Fruit fly (Drosophila melanogaster) whole organism, embryonic: ENCODE results near the gene CG9254.

Experiments
- ATbp ChIP-seq: fragments of 200-800 bp; sonication (Bioruptor generic); optimal IDR thresholded peaks from 2 replicates; lab custom pipeline; 2017; ENCODE audit warnings: missing biosample characterization, mild to moderate bottlenecking, missing genetic modification characterization, missing genetic modification reagents
- Ada2b ChIP-seq: fragments of 200-800 bp; sonication (Bioruptor generic); IDR thresholded peaks from 2 replicates; pipeline ENCODE4 v1.3.6; 2022; ENCODE audit warnings: missing biosample characterization, missing genetic modification characterization
- Aef1 ChIP-seq: fragments of 200-800 bp; sonication (Bioruptor generic); IDR thresholded peaks from 3 replicates; pipeline ENCODE4 v1.3.6; 2022; ENCODE audit warnings: missing biosample characterization, missing genetic modification characterization
- CG10274 ChIP-seq: fragments of 200-800 bp; sonication (Bioruptor generic); optimal IDR thresholded peaks from 3 replicates; lab custom pipeline; 2017; ENCODE audit warnings: missing biosample characterization, mild to moderate bottlenecking, missing genetic modification characterization
- CG11085 ChIP-seq: fragments of 200-800 bp; sonication (Bioruptor generic); IDR thresholded peaks from 2 replicates; pipeline ENCODE4 v1.3.6; 2022; ENCODE audit warnings: missing biosample characterization, missing genetic modification characterization
- CG11398 ChIP-seq: fragments of 200-800 bp; sonication (Bioruptor generic); optimal IDR thresholded peaks from 2 replicates; lab custom pipeline; 2016; ENCODE audit warnings: missing biosample characterization, missing genetic modification characterization
- CG12659 ChIP-seq: fragments of 200-800 bp; sonication (Bioruptor generic); optimal IDR thresholded peaks from 3 replicates; lab custom pipeline; 2017; ENCODE audit warnings: mild to moderate bottlenecking, missing biosample characterization, missing genetic modification reagents, missing genetic modification characterization
- CG14965 ChIP-seq: fragments of 200-800 bp; sonication (Bioruptor generic); optimal IDR thresholded peaks from 2 replicates; lab custom pipeline; 2016; ENCODE audit warnings: missing biosample characterization, missing genetic modification characterization, borderline replicate concordance
- CG15011 ChIP-seq: fragments of 200-800 bp; sonication (Bioruptor generic); optimal IDR thresholded peaks from 3 replicates; lab custom pipeline; 2018; ENCODE audit warnings: missing biosample characterization, mild to moderate bottlenecking, missing genetic modification characterization
- CG3065 ChIP-seq: fragments of 200-800 bp; sonication (Bioruptor generic); optimal IDR thresholded peaks from 2 replicates; lab custom pipeline; 2016; ENCODE audit warnings: missing biosample characterization, missing genetic modification characterization
- CG3281 ChIP-seq: fragments of 200-800 bp; sonication (Bioruptor generic); optimal IDR thresholded peaks from 3 replicates; lab custom pipeline; 2017; ENCODE audit warnings: missing biosample characterization, mild to moderate bottlenecking, missing genetic modification characterization
- CG3407 ChIP-seq: fragments of 200-800 bp; sonication (Bioruptor generic); optimal IDR thresholded peaks from 2 replicates; lab custom pipeline; 2018; ENCODE audit warnings: missing biosample characterization, mild to moderate bottlenecking, missing genetic modification characterization
- CG34224 ChIP-seq: fragments of 200-800 bp; sonication (Bioruptor generic); IDR thresholded peaks from 3 replicates; pipeline ENCODE4 v1.3.6; 2022; ENCODE audit warnings: missing biosample characterization, missing genetic modification characterization; ENCODE audit not compliant: partially characterized antibody
- CG34422 ChIP-seq: fragments of 200-800 bp; sonication (Bioruptor generic); IDR thresholded peaks from 3 replicates; pipeline ENCODE4 v1.3.6; 2022; ENCODE audit warnings: missing biosample characterization, missing genetic modification characterization
- CG6254 ChIP-seq: fragments of 200-800 bp; sonication (Bioruptor generic); optimal IDR thresholded peaks from 3 replicates; lab custom pipeline; 2017; ENCODE audit warnings: mild to moderate bottlenecking, missing biosample characterization, missing genetic modification reagents, missing genetic modification characterization
- CG7987 ChIP-seq: fragments of 200-800 bp; sonication (Bioruptor generic); optimal IDR thresholded peaks from 2 replicates; lab custom pipeline; 2018; ENCODE audit warnings: missing biosample characterization, mild to moderate bottlenecking, missing genetic modification characterization, moderate library complexity
- CG8089 ChIP-seq: fragments of 200-800 bp; sonication (Bioruptor generic); optimal IDR thresholded peaks from 3 replicates; lab custom pipeline; 2016; ENCODE audit warnings: missing biosample characterization, missing genetic modification characterization
- CG9437 ChIP-seq: fragments of 200-800 bp; sonication (Bioruptor generic); optimal IDR thresholded peaks from 2 replicates; lab custom pipeline; 2018; ENCODE audit warnings: missing biosample characterization, mild to moderate bottlenecking, missing genetic modification characterization
- CG9727 ChIP-seq: fragments of 200-800 bp; sonication (Bioruptor generic); optimal IDR thresholded peaks from 3 replicates; lab custom pipeline; 2017; ENCODE audit warnings: missing biosample characterization, mild to moderate bottlenecking, missing genetic modification characterization
- Dll ChIP-seq: fragments of 200-800 bp; sonication (Bioruptor generic); IDR thresholded peaks from 4 replicates; pipeline ENCODE4 v1.3.6; 2022; ENCODE audit warnings: missing biosample characterization, missing genetic modification characterization; ENCODE audit not compliant: partially characterized antibody
- ERR ChIP-seq: fragments of 200-800 bp; sonication (Bioruptor generic); optimal IDR thresholded peaks from 2 replicates; lab custom pipeline; 2016; ENCODE audit warnings: missing biosample characterization, missing genetic modification characterization
- Elba2 ChIP-seq: fragments of 200-800 bp; sonication (Bioruptor generic); optimal IDR thresholded peaks from 3 replicates; lab custom pipeline; 2016; ENCODE audit warnings: missing biosample characterization, missing genetic modification characterization
- Fer2 ChIP-seq: fragments of 200-800 bp; sonication (Bioruptor generic); optimal IDR thresholded peaks from 2 replicates; lab custom pipeline; 2018; ENCODE audit warnings: missing biosample characterization, mild to moderate bottlenecking, missing genetic modification characterization, moderate library complexity
- HLHmδ ChIP-seq: fragments of 200-800 bp; sonication (Bioruptor generic); optimal IDR thresholded peaks from 2 replicates; lab custom pipeline; 2018; ENCODE audit warnings: missing biosample characterization, mild to moderate bottlenecking, missing genetic modification characterization, moderate library complexity
- Hmx ChIP-seq: fragments of 200-800 bp; sonication (Bioruptor generic); optimal IDR thresholded peaks from 2 replicates; lab custom pipeline; 2016; ENCODE audit warnings: missing biosample characterization, missing genetic modification characterization
- Oaz ChIP-seq: fragments of 200-800 bp; sonication (Bioruptor generic); IDR thresholded peaks from 2 replicates; pipeline ENCODE4 v1.3.6; 2022; ENCODE audit warnings: missing biosample characterization, missing genetic modification characterization
- Rx ChIP-seq: fragments of 200-800 bp; sonication (Bioruptor generic); IDR thresholded peaks from 2 replicates; pipeline ENCODE4 v1.3.6; 2022; ENCODE audit warnings: missing biosample characterization, missing genetic modification characterization
- Side ChIP-seq: fragments of 200-800 bp; sonication (Bioruptor generic); optimal IDR thresholded peaks from 2 replicates; lab custom pipeline; 2016; ENCODE audit warnings: missing biosample characterization, missing genetic modification characterization
- Xbp1 ChIP-seq: fragments of 200-800 bp; sonication (Bioruptor generic); optimal IDR thresholded peaks from 3 replicates; lab custom pipeline; 2016; ENCODE audit warnings: missing biosample characterization, mild to moderate bottlenecking, missing genetic modification characterization
- YL-1 ChIP-seq: fragments of 200-800 bp; sonication (Bioruptor generic); optimal IDR thresholded peaks from 3 replicates; lab custom pipeline; 2017; ENCODE audit warnings: missing biosample characterization, mild to moderate bottlenecking, missing genetic modification characterization
- abd-A ChIP-seq: fragments of 200-800 bp; sonication (Bioruptor generic); optimal IDR thresholded peaks from 3 replicates; lab custom pipeline; 2019; ENCODE audit warnings: missing biosample characterization, mild to moderate bottlenecking, missing genetic modification characterization, moderate library complexity
- ato ChIP-seq: fragments of 200-800 bp; sonication (Bioruptor generic); IDR thresholded peaks from 2 replicates; pipeline ENCODE4 v1.3.6; 2022; ENCODE audit warnings: missing biosample characterization, missing genetic modification characterization; ENCODE audit not compliant: partially characterized antibody
- da ChIP-seq: fragments of 200-800 bp; sonication (Bioruptor generic); optimal IDR thresholded peaks from 2 replicates; lab custom pipeline; 2016; ENCODE audit warnings: missing biosample characterization, missing genetic modification characterization
- dimm ChIP-seq: fragments of 200-800 bp; sonication (Bioruptor generic); IDR thresholded peaks from 2 replicates; pipeline ENCODE4 v1.3.6; 2022; ENCODE audit warnings: missing biosample characterization, missing genetic modification characterization
- ewg ChIP-seq: fragments of 200-800 bp; sonication (Bioruptor generic); optimal IDR thresholded peaks from 3 replicates; lab custom pipeline; 2017; ENCODE audit warnings: mild to moderate bottlenecking, missing biosample characterization, missing genetic modification reagents, missing genetic modification characterization
- exex ChIP-seq: fragments of 200-800 bp; sonication (Bioruptor generic); optimal IDR thresholded peaks from 4 replicates; lab custom pipeline; 2018; ENCODE audit warnings: missing biosample characterization, mild to moderate bottlenecking, missing genetic modification characterization, moderate library complexity
- fu2 ChIP-seq: fragments of 200-800 bp; sonication (Bioruptor generic); optimal IDR thresholded peaks from 2 replicates; lab custom pipeline; 2016; ENCODE audit warnings: missing biosample characterization, missing genetic modification characterization
- gcm ChIP-seq: fragments of 200-800 bp; sonication (Bioruptor generic); optimal IDR thresholded peaks from 2 replicates; lab custom pipeline; 2019; ENCODE audit warnings: missing biosample characterization, mild to moderate bottlenecking, missing genetic modification characterization, moderate library complexity
- gem ChIP-seq: fragments of 200-800 bp; sonication (Bioruptor generic); optimal IDR thresholded peaks from 2 replicates; lab custom pipeline; 2019; ENCODE audit warnings: missing biosample characterization, mild to moderate bottlenecking, missing genetic modification characterization, moderate library complexity
- gsb-n ChIP-seq: fragments of 200-800 bp; sonication (Bioruptor generic); optimal IDR thresholded peaks from 3 replicates; lab custom pipeline; 2018; ENCODE audit warnings: missing biosample characterization, mild to moderate bottlenecking, missing genetic modification characterization
- klu ChIP-seq: fragments of 200-800 bp; sonication (Bioruptor generic); IDR thresholded peaks from 2 replicates; pipeline ENCODE4 v1.3.6; 2022; ENCODE audit warnings: missing biosample characterization, missing genetic modification characterization
- lov ChIP-seq, 2 experiments: fragments of 200-800 bp in 1 of 2; fragments of >200 bp in 1 of 2; sonication (Bioruptor generic) in 1 of 2; IDR thresholded peaks in 1 of 2; optimal IDR thresholded peaks in 1 of 2; 2 replicates in 1 of 2; 3 replicates in 1 of 2; pipeline versions ENCODE4 v1.3.6 to Lab custom; 2017 to 2022; ENCODE audit warnings: missing biosample characterization in 1 of 2, missing genetic modification characterization in 1 of 2
- ro ChIP-seq: fragments of 200-800 bp; sonication (Bioruptor generic); IDR thresholded peaks from 2 replicates; pipeline ENCODE4 v1.3.6; 2022; ENCODE audit warnings: missing biosample characterization, missing genetic modification characterization
- sd ChIP-seq: fragments of 200-800 bp; sonication (Bioruptor generic); optimal IDR thresholded peaks from 3 replicates; lab custom pipeline; 2018; ENCODE audit warnings: missing biosample characterization, mild to moderate bottlenecking, missing genetic modification characterization, moderate library complexity
- sima ChIP-seq: fragments of 200-800 bp; sonication (Bioruptor generic); optimal IDR thresholded peaks from 2 replicates; lab custom pipeline; 2016; ENCODE audit warnings: missing biosample characterization, missing genetic modification characterization
- sug ChIP-seq: fragments of 200-800 bp; optimal IDR thresholded peaks from 2 replicates; lab custom pipeline; 2019; ENCODE audit warnings: missing biosample characterization, mild to moderate bottlenecking, missing genetic modification characterization, moderate library complexity
- trem ChIP-seq: fragments of 200-800 bp; optimal IDR thresholded peaks from 3 replicates; lab custom pipeline; 2019; ENCODE audit warnings: missing biosample characterization, mild to moderate bottlenecking, missing genetic modification characterization, moderate library complexity

CG9254 gene

dm6 chr2L:13548786-13549780 lies 47.9 kb downstream of the CG9254 start, which contains the start of gene B4 (continued):
- peak; percentile 42; the same call in 1 of the 3 replicates for TF ChIP-seq CG34224
- TF ChIP-seq lov (optimal IDR thresholded peaks at IDR 0.05; lab: Kevin White, UChicago) = no peak
- no peak; the same call in 2 of the 3 replicates for TF ChIP-seq lov (GFP tag; IDR thresholded peaks at IDR 0.05; lab: Robert Waterston, UW)
- no peak for TF ChIP-seq ato (GFP tag; lab: Robert Waterston, UW)
- peak; percentile 76; the same call in 2 of the 3 replicates for TF ChIP-seq CG34422
- peak; percentile 66 for TF ChIP-seq Side (GFP tag; lab: Kevin White, UChicago)
- TF ChIP-seq ewg = peak; percentile 20
- no peak for TF ChIP-seq CG3065 (GFP tag; lab: Kevin White, UChicago)
- TF ChIP-seq CG7987 = peak; percentile 81
- no peak for TF ChIP-seq dimm (GFP tag; lab: Robert Waterston, UW)
- no peak; the same call in 2 of the 3 replicates for TF ChIP-seq Aef1
- no peak for TF ChIP-seq CG6254 (GFP tag; lab: Kevin White, UChicago)
- no peak for TF ChIP-seq CG14965 (GFP tag; lab: Kevin White, UChicago)
- TF ChIP-seq da (GFP tag; lab: Kevin White, UChicago) = peak; percentile 9
- peak; percentile 4 for TF ChIP-seq exex (tag; lab: Kevin White, UChicago)
- TF ChIP-seq sug (tag; lab: Kevin White, UChicago) = peak; percentile 37
- TF ChIP-seq CG3407 (GFP tag; lab: Kevin White, UChicago) = peak; percentile 38
- peak; percentile 37 for TF ChIP-seq ERR
- peak; percentile 11 for TF ChIP-seq YL-1 (GFP tag; lab: Kevin White, UChicago)
- peak; percentile 31 for TF ChIP-seq gcm (GFP tag; lab: Kevin White, UChicago)
- TF ChIP-seq klu = no peak
- no peak for TF ChIP-seq Oaz
- peak; percentile 95 for TF ChIP-seq HLHmδ (GFP tag; lab: Kevin White, UChicago)
- peak; percentile 23 for TF ChIP-seq CG12659 (GFP tag; lab: Kevin White, UChicago)
- TF ChIP-seq CG15011 (GFP tag; lab: Kevin White, UChicago) = no peak
- no peak for TF ChIP-seq Rx
- TF ChIP-seq CG10274 (GFP tag; lab: Kevin White, UChicago) = no peak
- TF ChIP-seq fu2 = no peak
- no peak for TF ChIP-seq CG9437 (GFP tag; lab: Kevin White, UChicago)
- no peak for TF ChIP-seq trem (tag; lab: Kevin White, UChicago)
- TF ChIP-seq Elba2 (GFP tag; lab: Kevin White, UChicago) = peak; percentile 29
- TF ChIP-seq gem (tag; lab: Kevin White, UChicago) = no peak
- TF ChIP-seq CG9727 (GFP tag; lab: Kevin White, UChicago) = peak; percentile 39
- no peak for TF ChIP-seq Fer2
- TF ChIP-seq Xbp1 = no peak
- no peak for TF ChIP-seq ro (GFP tag; lab: Robert Waterston, UW)
- TF ChIP-seq sd (tag; lab: Kevin White, UChicago) = peak; percentile 26
- TF ChIP-seq CG8089 (GFP tag; lab: Kevin White, UChicago) = no peak
- TF ChIP-seq CG11085 (GFP tag; lab: Robert Waterston, UW) = no peak
- TF ChIP-seq Dll (GFP tag; lab: Robert Waterston, UW) = no peak
- TF ChIP-seq sima (GFP tag; lab: Kevin White, UChicago) = no peak
- 0 out of 2 replicates have a peak, but pooled peaks have one; percentile 4 for TF ChIP-seq Ada2b (GFP tag; lab: Robert Waterston, UW)
- no peak for TF ChIP-seq Hmx (GFP tag; lab: Kevin White, UChicago)
- no peak for TF ChIP-seq CG11398
- TF ChIP-seq ATbp (GFP tag; lab: Kevin White, UChicago) = peak; percentile 72
- TF ChIP-seq CG3281 (GFP tag; lab: Kevin White, UChicago) = peak; percentile 20
- peak; percentile 6 for TF ChIP-seq gsb-n (tag; lab: Kevin White, UChicago)
- no peak for TF ChIP-seq abd-A (tag; lab: Kevin White, UChicago)
